Fruit fly (Drosophila melanogaster): Measurements from ENCODE around the gene Myt1.

The Myt1 gene

DNA sequence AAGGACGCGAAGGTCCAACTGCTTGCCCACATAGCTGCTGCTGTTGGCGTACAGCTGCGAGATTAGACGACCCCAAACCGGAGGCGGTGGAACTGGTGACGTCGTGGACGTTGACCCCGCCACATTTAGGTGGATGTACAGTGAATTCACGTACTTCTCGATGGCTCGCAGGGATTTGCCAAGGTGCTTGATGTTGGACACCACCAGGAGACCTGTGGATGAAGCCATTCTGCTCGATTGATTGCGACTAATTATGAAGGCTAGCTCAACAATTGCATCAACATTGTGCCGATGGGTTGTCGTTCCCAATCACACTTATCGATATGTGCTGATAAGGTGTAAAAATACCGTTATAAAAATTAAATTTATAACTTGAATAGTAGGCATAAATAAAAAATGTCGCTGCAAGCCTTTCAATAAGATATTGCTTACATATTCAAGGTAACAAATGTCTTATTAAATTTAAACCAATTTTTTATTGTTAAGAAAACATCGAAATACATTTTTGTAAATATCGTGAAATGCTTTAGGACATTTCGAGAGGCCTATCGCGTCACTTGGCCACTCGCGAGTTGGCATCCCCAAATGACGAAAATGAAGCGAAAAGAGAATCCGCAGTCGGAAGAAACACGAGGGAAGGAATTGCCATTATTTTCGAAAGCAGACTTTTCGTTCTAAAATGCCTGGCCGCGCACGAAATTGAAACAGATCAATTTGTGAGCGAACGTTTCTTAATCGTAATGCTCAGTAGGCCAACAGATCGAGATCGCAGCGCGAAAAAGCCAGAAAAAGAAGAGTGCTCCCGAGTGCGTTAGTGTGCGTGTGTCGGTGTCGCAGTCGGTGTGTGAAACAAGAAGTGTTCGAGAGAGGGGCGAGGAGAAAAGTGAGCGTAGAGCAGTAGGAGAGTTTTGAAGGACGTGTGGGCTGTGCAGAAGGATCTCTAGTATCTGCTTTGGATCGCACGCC, 10.6 kb downstream of the Myt1 start, which contains the start of the genes Ppat-Dpck and scny:
TSS of gene Ppat-Dpck (minus strand) at position 263 of the 966 bp plus-strand sequence.
TSS of gene scny (plus strand) at position 471 of the 966 bp plus-strand sequence.
- TF ChIP-seq cic (GFP tag; optimal IDR thresholded peaks at IDR 0.05): peak; percentile 52
- TF ChIP-seq kay (GFP tag; ENCODE audit: borderline replicate concordance): no peak
- no peak for TF ChIP-seq toe (GFP tag; optimal IDR thresholded peaks at IDR 0.05)
- TF ChIP-seq Clk (GFP tag; optimal IDR thresholded peaks at IDR 0.05): no peak
- TF ChIP-seq pad (GFP tag; optimal IDR thresholded peaks at IDR 0.05): no peak
- peak; percentile 48 for TF ChIP-seq CG7101 (tag; optimal IDR thresholded peaks at IDR 0.05)
- TF ChIP-seq CG7045 (GFP tag; optimal IDR thresholded peaks at IDR 0.05): no peak
- peak; percentile 16 for TF ChIP-seq CG12768 (GFP tag; optimal IDR thresholded peaks at IDR 0.05)
- TF ChIP-seq CG1620 (GFP tag; optimal IDR thresholded peaks at IDR 0.05): no peak
- TF ChIP-seq CG33017 (tag; optimal IDR thresholded peaks at IDR 0.05): no peak
- TF ChIP-seq tj (GFP tag; optimal IDR thresholded peaks at IDR 0.05): peak; percentile 51
- no peak for TF ChIP-seq Crg-1 (GFP tag; optimal IDR thresholded peaks at IDR 0.05)
- peak; percentile 60 for TF ChIP-seq CG11617 (GFP tag; optimal IDR thresholded peaks at IDR 0.05)
- no peak for TF ChIP-seq cnc (optimal IDR thresholded peaks at IDR 0.05)
- TF ChIP-seq Mnt (GFP tag; optimal IDR thresholded peaks at IDR 0.05): peak; percentile 91
- TF ChIP-seq Hr96 (GFP tag; optimal IDR thresholded peaks at IDR 0.05): no peak
- TF ChIP-seq ovo (GFP tag; optimal IDR thresholded peaks at IDR 0.05): peak; percentile 83
- TF ChIP-seq bab1 (GFP tag; optimal IDR thresholded peaks at IDR 0.05): peak; percentile 54
- no peak for TF ChIP-seq CG5204 (GFP tag; optimal IDR thresholded peaks at IDR 0.05)
- TF ChIP-seq CG14711 (tag; optimal IDR thresholded peaks at IDR 0.05): peak; percentile 88

DNA sequence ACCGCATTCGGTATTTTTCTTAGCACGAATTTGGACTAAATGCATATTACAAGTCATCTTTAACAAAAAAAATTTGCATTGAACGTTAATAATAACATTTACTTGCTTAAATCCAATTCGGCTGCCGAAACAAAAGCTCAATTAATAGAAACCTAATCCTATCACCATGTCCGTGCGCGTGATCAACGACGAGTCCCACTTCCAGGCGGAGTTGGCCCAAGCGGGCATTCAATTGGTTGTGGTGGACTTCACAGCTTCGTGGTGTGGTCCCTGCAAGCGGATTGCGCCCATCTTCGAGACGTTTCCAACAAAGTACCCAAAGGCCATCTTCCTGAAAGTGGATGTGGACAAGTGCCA, 13.6 kb downstream of the Myt1 start, which contains the start of gene Txl:
TSS of gene Txl (plus strand) at position 3 of the 357 bp plus-strand sequence.
- TF ChIP-seq CG12768 (GFP tag; optimal IDR thresholded peaks at IDR 0.05) (no peak), CG33017 (tag; optimal IDR thresholded peaks at IDR 0.05) (no peak), CG1620 (GFP tag; optimal IDR thresholded peaks at IDR 0.05) (no peak), tj (GFP tag; optimal IDR thresholded peaks at IDR 0.05) (no peak), kay (GFP tag; ENCODE audit: borderline replicate concordance) (no peak), Crg-1 (GFP tag; optimal IDR thresholded peaks at IDR 0.05) (no peak), CG11617 (GFP tag; optimal IDR thresholded peaks at IDR 0.05) (no peak), cnc (optimal IDR thresholded peaks at IDR 0.05) (peak; percentile 85 to 95)

DNA sequence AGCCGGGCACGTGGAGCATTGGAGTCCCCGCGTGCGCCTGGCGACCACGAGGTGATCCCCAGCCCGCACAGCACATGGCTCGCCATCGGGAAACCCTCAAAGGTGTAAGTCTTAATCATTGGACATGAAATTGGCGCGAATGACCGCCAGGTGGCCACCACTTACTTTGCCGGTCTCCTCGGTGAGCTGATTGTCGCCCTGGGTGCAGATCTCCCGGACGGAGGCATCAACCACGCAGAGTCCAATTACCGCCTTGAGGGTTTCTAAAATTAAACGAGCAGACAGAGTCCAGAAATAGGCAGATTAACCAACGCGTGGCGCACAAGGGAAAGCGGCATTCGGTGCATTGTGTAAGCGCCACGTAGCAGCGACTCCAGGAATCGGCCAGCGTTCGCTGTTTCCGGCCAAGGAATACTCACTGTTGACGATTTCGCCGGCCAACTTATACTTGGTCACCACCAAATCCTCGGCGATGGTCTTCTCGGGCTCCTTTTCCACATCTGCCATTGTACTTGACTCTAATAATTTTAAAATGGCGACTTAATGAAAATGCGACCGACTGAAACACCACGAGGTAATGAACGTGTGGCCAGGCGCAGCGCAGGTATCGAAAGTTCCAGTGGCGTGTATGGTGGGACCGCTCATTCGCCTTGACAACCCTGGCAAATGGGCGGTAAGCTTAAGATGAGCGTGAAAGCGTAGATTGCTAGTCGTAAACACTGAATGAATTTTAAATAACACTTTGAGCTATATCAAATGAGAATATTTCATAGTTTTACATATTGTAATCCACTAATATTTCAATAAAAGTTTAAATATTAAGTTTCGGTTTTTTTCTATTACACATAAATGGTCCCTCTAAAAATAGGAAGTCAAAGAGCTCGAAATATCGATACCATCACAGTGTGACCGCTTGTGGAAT, 14.2 kb downstream of the Myt1 start, which contains the start of gene CG10576:
TSS of gene CG10576 (minus strand) at position 781 of the 922 bp plus-strand sequence.
- TF ChIP-seq pad (GFP tag; optimal IDR thresholded peaks at IDR 0.05) (peak; percentile 20), CG12768 (GFP tag; optimal IDR thresholded peaks at IDR 0.05) (no peak), Crg-1 (GFP tag; optimal IDR thresholded peaks at IDR 0.05) (peak; percentile 52), CG14711 (tag; optimal IDR thresholded peaks at IDR 0.05) (peak; percentile 95), bab1 (GFP tag; optimal IDR thresholded peaks at IDR 0.05) (peak; percentile 21), CG7101 (tag; optimal IDR thresholded peaks at IDR 0.05) (peak; percentile 18), CG11617 (GFP tag; optimal IDR thresholded peaks at IDR 0.05) (peak; percentile 44), ovo (GFP tag; optimal IDR thresholded peaks at IDR 0.05) (no peak), kay (GFP tag; ENCODE audit: borderline replicate concordance) (no peak), CG1620 (GFP tag; optimal IDR thresholded peaks at IDR 0.05) (peak; percentile 42), Mnt (GFP tag; optimal IDR thresholded peaks at IDR 0.05) (peak; percentile 98), tj (GFP tag; optimal IDR thresholded peaks at IDR 0.05) (peak; percentile 21)

DNA sequence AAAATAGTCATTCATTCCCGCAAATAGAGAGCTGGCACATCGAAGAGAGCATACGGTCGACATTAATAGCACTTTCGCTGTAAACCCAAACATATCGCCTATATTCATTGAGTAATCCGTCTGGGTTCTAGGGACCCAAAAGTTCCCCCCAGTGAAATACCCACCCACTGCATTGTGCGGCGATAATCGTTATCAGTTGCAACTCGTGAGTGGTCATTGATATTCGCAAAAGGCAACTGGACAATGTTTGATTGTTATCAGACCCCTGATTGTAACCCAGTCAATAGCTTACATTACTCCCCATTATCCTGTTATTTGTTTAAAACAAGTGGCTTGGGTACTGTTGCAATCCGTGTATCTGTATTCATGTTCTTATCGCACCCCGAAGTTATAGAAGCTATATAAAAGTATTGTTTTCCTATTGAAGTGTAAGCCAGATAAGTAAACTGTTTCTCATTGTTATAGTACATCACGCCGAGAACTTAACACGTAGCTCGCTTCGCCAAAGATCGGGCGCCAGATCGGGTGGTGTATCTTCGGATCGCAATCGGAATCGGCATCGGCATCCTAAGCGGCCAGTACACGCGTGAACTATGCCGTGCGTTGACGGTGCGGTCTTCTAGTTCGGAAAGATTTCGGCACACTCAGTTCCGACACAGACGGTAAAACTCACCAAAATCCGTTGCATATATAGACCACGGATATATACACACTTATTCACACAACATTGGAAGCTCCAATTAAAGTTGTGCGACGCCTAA, 25.6 kb downstream of the Myt1 start:
- TF ChIP-seq ovo (GFP tag; optimal IDR thresholded peaks at IDR 0.05): no peak
- no peak for TF ChIP-seq CG7101 (tag; optimal IDR thresholded peaks at IDR 0.05)
- TF ChIP-seq toe (GFP tag; optimal IDR thresholded peaks at IDR 0.05): no peak
- peak; percentile 29 for TF ChIP-seq CG12768 (GFP tag; optimal IDR thresholded peaks at IDR 0.05)
- TF ChIP-seq CG11617 (GFP tag; optimal IDR thresholded peaks at IDR 0.05): no peak
- TF ChIP-seq CG1620 (GFP tag; optimal IDR thresholded peaks at IDR 0.05): no peak
- no peak for TF ChIP-seq Crg-1 (GFP tag; optimal IDR thresholded peaks at IDR 0.05)
- no peak for TF ChIP-seq Hr96 (GFP tag; optimal IDR thresholded peaks at IDR 0.05)
- TF ChIP-seq pad (GFP tag; optimal IDR thresholded peaks at IDR 0.05): no peak
- TF ChIP-seq Clk (GFP tag; optimal IDR thresholded peaks at IDR 0.05): no peak
- TF ChIP-seq tj (GFP tag; optimal IDR thresholded peaks at IDR 0.05): no peak
- no peak for TF ChIP-seq kay (GFP tag; ENCODE audit: borderline replicate concordance)
- peak; percentile 3 for TF ChIP-seq CG7045 (GFP tag; optimal IDR thresholded peaks at IDR 0.05)
- TF ChIP-seq Mnt (GFP tag; optimal IDR thresholded peaks at IDR 0.05): peak; percentile 26
- no peak for TF ChIP-seq CG14711 (tag; optimal IDR thresholded peaks at IDR 0.05)
- no peak for TF ChIP-seq cnc (optimal IDR thresholded peaks at IDR 0.05)
- TF ChIP-seq bab1 (GFP tag; optimal IDR thresholded peaks at IDR 0.05): no peak
- TF ChIP-seq cic (GFP tag; optimal IDR thresholded peaks at IDR 0.05): peak; percentile 98
- TF ChIP-seq CG33017 (tag; optimal IDR thresholded peaks at IDR 0.05): no peak
- TF ChIP-seq CG5204 (GFP tag; optimal IDR thresholded peaks at IDR 0.05): no peak
